Worm (Caenorhabditis elegans): ENCODE results near the gene F17A9.5.

The F17A9.5 gene

DNA sequence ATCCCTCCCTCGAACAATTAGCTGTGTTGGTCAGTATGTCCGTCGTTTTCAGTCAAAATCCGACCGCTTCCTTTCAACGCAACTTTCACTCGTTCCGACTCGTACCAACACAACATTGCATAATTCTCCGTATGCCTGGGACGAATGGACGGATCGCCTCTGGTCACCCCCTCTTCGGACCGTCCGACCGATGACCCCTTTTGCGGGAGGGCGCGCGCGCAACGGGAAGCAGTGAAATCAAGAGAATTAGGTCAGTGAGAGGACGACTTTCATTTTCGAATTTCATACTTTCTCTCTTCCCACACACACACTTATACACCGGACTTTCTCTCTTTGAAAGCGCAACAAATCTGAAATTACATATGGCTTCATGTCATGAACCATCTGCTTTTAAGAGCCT, 7.4 kb downstream of the F17A9.5 start, which contains the start of gene atf-8:
atf-8 (plus strand) TSS at position 234 of the 400 bp plus-strand sequence.
- no peak for TF ChIP-seq jun-1 (tag; optimal IDR thresholded peaks at IDR 0.05)
- peak; percentile 10 for TF ChIP-seq nhr-25 (tag; optimal IDR thresholded peaks at IDR 0.05)
- TF ChIP-seq nhr-23 (tag; optimal IDR thresholded peaks at IDR 0.05) = peak; percentile 74

DNA sequence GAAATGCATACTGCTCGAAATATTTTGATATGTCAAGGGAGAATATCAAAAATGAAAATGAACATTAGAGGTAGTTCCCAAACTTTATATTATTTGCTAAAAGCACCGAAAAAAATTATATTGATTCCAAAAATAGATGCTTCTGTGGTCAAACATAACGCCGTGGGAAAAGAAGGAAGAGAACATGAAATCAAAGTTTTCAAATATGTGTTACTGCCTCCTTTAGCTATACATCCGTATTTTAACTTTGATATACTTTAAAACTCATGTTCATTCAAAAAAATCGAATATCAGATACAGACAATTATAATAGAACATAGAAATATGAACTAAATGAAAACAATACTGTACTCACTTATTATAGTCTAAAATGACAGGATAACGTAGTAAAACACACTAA, 9.4 kb downstream of the F17A9.5 start, which contains the start of gene Y38A10A.11:
Y38A10A.11 (minus strand) TSS at position 101 of the 400 bp plus-strand sequence.
- TF ChIP-seq ceh-82 (tag; optimal IDR thresholded peaks at IDR 0.05) = no peak
- TF ChIP-seq mdl-1 (tag; optimal IDR thresholded peaks at IDR 0.05) = no peak
- no peak for TF ChIP-seq unc-39 (tag; optimal IDR thresholded peaks at IDR 0.05)
- no peak for TF ChIP-seq lin-39 (tag; optimal IDR thresholded peaks at IDR 0.05)
- TF ChIP-seq nhr-67 (tag; optimal IDR thresholded peaks at IDR 0.05) = no peak
- no peak for TF ChIP-seq nhr-12 (tag; optimal IDR thresholded peaks at IDR 0.05)
- no peak for TF ChIP-seq nhr-237 (tag; optimal IDR thresholded peaks at IDR 0.05)
- no peak for TF ChIP-seq elt-2 (tag; optimal IDR thresholded peaks at IDR 0.05)
- no peak for TF ChIP-seq ceh-16 (tag; optimal IDR thresholded peaks at IDR 0.05)
- TF ChIP-seq ceh-9 (tag; optimal IDR thresholded peaks at IDR 0.05) = no peak
- no peak for TF ChIP-seq nhr-77 (tag; optimal IDR thresholded peaks at IDR 0.05)
- no peak for TF ChIP-seq nhr-23 (tag; optimal IDR thresholded peaks at IDR 0.05)
- TF ChIP-seq ceh-28 (tag; optimal IDR thresholded peaks at IDR 0.05) = no peak
- no peak for TF ChIP-seq nhr-76 (tag; optimal IDR thresholded peaks at IDR 0.05)
- TF ChIP-seq nhr-28 (tag; optimal IDR thresholded peaks at IDR 0.05) = no peak

DNA sequence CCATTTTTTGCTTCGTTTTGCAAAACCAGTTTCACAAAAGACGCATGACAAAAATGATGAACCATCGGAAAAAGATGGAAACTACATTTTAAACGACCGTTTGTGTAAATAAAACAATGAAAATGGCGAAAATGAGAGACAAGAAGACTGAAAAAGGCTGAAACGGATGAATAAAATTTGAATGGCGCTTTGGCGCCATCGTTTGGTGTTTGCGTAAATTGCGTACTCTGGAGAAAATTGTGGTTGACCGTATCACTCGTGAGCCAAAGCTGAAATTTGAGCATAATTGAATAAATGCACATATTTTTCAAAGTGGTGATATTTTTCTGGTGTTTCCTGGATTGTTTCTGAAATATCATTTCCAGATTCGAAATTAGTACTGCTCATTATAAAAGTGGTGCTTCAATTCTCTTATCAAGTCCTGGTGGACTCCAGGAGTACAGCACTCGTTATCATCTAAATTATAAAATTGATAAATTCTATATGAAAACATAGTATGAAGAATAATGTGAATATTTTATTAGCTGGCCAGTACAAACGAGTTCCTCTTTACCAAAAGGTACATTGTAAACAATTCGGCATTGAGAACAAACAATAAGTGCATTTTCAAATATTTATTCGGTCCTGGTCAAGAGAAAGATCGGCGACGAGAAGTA, 11.4 kb downstream of the F17A9.5 start:
- TF ChIP-seq elt-3 (tag; optimal IDR thresholded peaks at IDR 0.05) = no peak
- TF ChIP-seq skn-1 (tag; optimal IDR thresholded peaks at IDR 0.05) = no peak
- TF ChIP-seq ztf-4 (tag; optimal IDR thresholded peaks at IDR 0.05) = no peak
- no peak for TF ChIP-seq sea-2 (GFP tag; optimal IDR thresholded peaks at IDR 0.05)
- no peak for TF ChIP-seq ceh-9 (tag; optimal IDR thresholded peaks at IDR 0.05)
- no peak for TF ChIP-seq daf-12 (tag; optimal IDR thresholded peaks at IDR 0.05)
- no peak for TF ChIP-seq nhr-11 (tag; optimal IDR thresholded peaks at IDR 0.05)
- no peak for TF ChIP-seq ceh-82 (tag; optimal IDR thresholded peaks at IDR 0.05)
- no peak for TF ChIP-seq nhr-12 (tag; optimal IDR thresholded peaks at IDR 0.05)
- TF ChIP-seq nhr-28 (tag; optimal IDR thresholded peaks at IDR 0.05) = no peak
- TF ChIP-seq ceh-28 (tag; optimal IDR thresholded peaks at IDR 0.05) = no peak
- TF ChIP-seq zag-1 (tag; optimal IDR thresholded peaks at IDR 0.05) = no peak
- peak; percentile 21 for TF ChIP-seq nfya-1 (tag; optimal IDR thresholded peaks at IDR 0.05; ENCODE audit: insufficient read depth)
- TF ChIP-seq egl-27 (tag; optimal IDR thresholded peaks at IDR 0.05) = no peak
- TF ChIP-seq pqm-1 (tag; optimal IDR thresholded peaks at IDR 0.05) = no peak
- no peak for TF ChIP-seq fkh-2 (tag; optimal IDR thresholded peaks at IDR 0.05)
- TF ChIP-seq hmg-11 (tag; optimal IDR thresholded peaks at IDR 0.05) = no peak
- no peak for TF ChIP-seq eor-1 (tag; optimal IDR thresholded peaks at IDR 0.05)
- no peak for TF ChIP-seq nhr-67 (tag; optimal IDR thresholded peaks at IDR 0.05)
- TF ChIP-seq R02D3.7 (tag; optimal IDR thresholded peaks at IDR 0.05) = no peak
- no peak for TF ChIP-seq snpc-4 (tag; optimal IDR thresholded peaks at IDR 0.05)
- TF ChIP-seq elt-1 (tag; optimal IDR thresholded peaks at IDR 0.05) = no peak
- TF ChIP-seq mml-1 (tag; optimal IDR thresholded peaks at IDR 0.05) = no peak
- TF ChIP-seq nhr-43 (tag; optimal IDR thresholded peaks at IDR 0.05; ENCODE audit: poor library complexity, severe bottlenecking) = no peak
- TF ChIP-seq lsy-12 (tag; optimal IDR thresholded peaks at IDR 0.05) = no peak
- no peak for TF ChIP-seq unc-39 (tag; optimal IDR thresholded peaks at IDR 0.05)
- peak; percentile 80 for TF ChIP-seq pha-4 (tag; optimal IDR thresholded peaks at IDR 0.05)
- TF ChIP-seq jun-1 (tag; optimal IDR thresholded peaks at IDR 0.05) = no peak
- no peak for TF ChIP-seq lin-39 (tag; optimal IDR thresholded peaks at IDR 0.05)
- no peak for TF ChIP-seq fkh-10 (GFP tag; optimal IDR thresholded peaks at IDR 0.05)
- peak; percentile 70 for TF ChIP-seq elt-2 (tag; optimal IDR thresholded peaks at IDR 0.05)
- no peak for TF ChIP-seq ceh-16 (tag; optimal IDR thresholded peaks at IDR 0.05)
- TF ChIP-seq nhr-23 (tag; optimal IDR thresholded peaks at IDR 0.05) = peak; percentile 2
- peak; percentile 23 for TF ChIP-seq egl-5 (tag; optimal IDR thresholded peaks at IDR 0.05)
- TF ChIP-seq tbx-2 (tag; optimal IDR thresholded peaks at IDR 0.05) = no peak
- no peak for TF ChIP-seq ama-1 (optimal IDR thresholded peaks at IDR 0.05)
- TF ChIP-seq nhr-237 (tag; optimal IDR thresholded peaks at IDR 0.05) = no peak
- no peak for TF ChIP-seq unc-62 (GFP tag; optimal IDR thresholded peaks at IDR 0.05)
- no peak for TF ChIP-seq nhr-76 (tag; optimal IDR thresholded peaks at IDR 0.05)
- no peak for TF ChIP-seq fos-1 (tag; optimal IDR thresholded peaks at IDR 0.05)
- no peak for TF ChIP-seq aly-2 (tag; optimal IDR thresholded peaks at IDR 0.05)
- TF ChIP-seq mdl-1 (tag; optimal IDR thresholded peaks at IDR 0.05) = no peak
- no peak for TF ChIP-seq ZK546.5 (tag; optimal IDR thresholded peaks at IDR 0.05)
